Fruit fly (Drosophila melanogaster) whole organism, wandering third instar larva: ENCODE measurements around the gene CG11322.

ENCODE experiments used
- Abd-B ChIP-seq: fragments of >200 bp; optimal IDR thresholded peaks from 2 replicates; lab custom pipeline; 2017; ENCODE audit warnings: missing biosample characterization, missing genetic modification characterization
- CG32264 ChIP-seq: fragments of 200-800 bp; sonication (Bioruptor generic); optimal IDR thresholded peaks from 2 replicates; lab custom pipeline; 2016; ENCODE audit warnings: missing biosample characterization, missing genetic modification characterization
- CG9705 ChIP-seq: fragments of 200-800 bp; sonication (Bioruptor generic); optimal IDR thresholded peaks from 2 replicates; lab custom pipeline; 2018; ENCODE audit warnings: missing biosample characterization, mild to moderate bottlenecking, missing genetic modification characterization
- CrebA ChIP-seq: fragments of 200-800 bp; sonication (Bioruptor generic); optimal IDR thresholded peaks from 2 replicates; lab custom pipeline; 2016; ENCODE audit warnings: missing biosample characterization, mild to moderate bottlenecking, missing genetic modification characterization, borderline replicate concordance
- Dfd ChIP-seq: fragments of >200 bp; optimal IDR thresholded peaks from 2 replicates; lab custom pipeline; 2017; ENCODE audit warnings: missing biosample characterization, missing genetic modification characterization
- Dif ChIP-seq: fragments of 200-275, 200-300 bp; sonication (Bioruptor generic); optimal IDR thresholded peaks from 2 replicates; lab custom pipeline; 2018; ENCODE audit warnings: missing biosample characterization, missing genetic modification characterization; ENCODE audit not compliant: partially characterized antibody
- GATAd ChIP-seq: sonication (Bioruptor generic); optimal IDR thresholded peaks from 2 replicates; lab custom pipeline; 2016; ENCODE audit warnings: missing biosample characterization, missing genetic modification characterization
- HLH106 ChIP-seq: fragments of 200-800 bp; optimal IDR thresholded peaks from 3 replicates; lab custom pipeline; 2019; ENCODE audit warnings: missing biosample characterization, mild to moderate bottlenecking, missing genetic modification characterization, moderate library complexity
- Hnf4 ChIP-seq: fragments of 200-800 bp; sonication (Bioruptor generic); optimal IDR thresholded peaks from 2 replicates; lab custom pipeline; 2016; ENCODE audit warnings: missing biosample characterization, mild to moderate bottlenecking, missing genetic modification characterization
- Hr78 ChIP-seq: fragments of >200 bp; optimal IDR thresholded peaks from 2 replicates; lab custom pipeline; 2017; ENCODE audit warnings: missing biosample characterization, missing genetic modification characterization
- Hr83 ChIP-seq: fragments of 200-300 bp; sonication (Bioruptor generic); optimal IDR thresholded peaks from 2 replicates; lab custom pipeline; 2016; ENCODE audit warnings: missing biosample characterization, mild to moderate bottlenecking, missing genetic modification characterization, moderate library complexity; ENCODE audit not compliant: poor library complexity, severe bottlenecking
- Jra ChIP-seq: sonication (Bioruptor generic); optimal IDR thresholded peaks from 2 replicates; lab custom pipeline; 2016; ENCODE audit warnings: missing biosample characterization, missing genetic modification characterization
- OdsH ChIP-seq: fragments of 200-800 bp; sonication (Bioruptor generic); optimal IDR thresholded peaks from 2 replicates; lab custom pipeline; 2016; ENCODE audit warnings: missing biosample characterization, mild to moderate bottlenecking, missing genetic modification characterization
- Sp1 ChIP-seq: fragments of 200-800 bp; sonication (Bioruptor generic); optimal IDR thresholded peaks from 3 replicates; lab custom pipeline; 2019; ENCODE audit warnings: missing biosample characterization, mild to moderate bottlenecking, missing genetic modification characterization, moderate library complexity
- br ChIP-seq: fragments of 200-800 bp; sonication (Bioruptor generic); optimal IDR thresholded peaks from 2 replicates; lab custom pipeline; 2016; ENCODE audit warnings: missing biosample characterization, missing genetic modification characterization
- brk ChIP-seq: fragments of 200-800 bp; sonication (Bioruptor generic); optimal IDR thresholded peaks from 2 replicates; lab custom pipeline; 2016; ENCODE audit warnings: missing biosample characterization, mild to moderate bottlenecking, missing genetic modification characterization
- dl ChIP-seq, 2 experiments: fragments of 175-275, 200-275 bp in 1 of 2; fragments of 200-275 bp in 1 of 2; sonication (Bioruptor generic); optimal IDR thresholded peaks; lab custom pipeline; 2018; ENCODE audit warnings: mild to moderate bottlenecking in 2 of 2, missing biosample characterization in 2 of 2, missing genetic modification characterization in 2 of 2, moderate library complexity in 2 of 2; ENCODE audit not compliant: partially characterized antibody in 2 of 2, insufficient read depth in 1 of 2
- dmrt93B ChIP-seq: fragments of 200-800 bp; sonication (Bioruptor generic); optimal IDR thresholded peaks from 2 replicates; lab custom pipeline; 2018; ENCODE audit warnings: missing biosample characterization, mild to moderate bottlenecking, missing genetic modification characterization
- dsf ChIP-seq: sonication (Bioruptor generic); optimal IDR thresholded peaks from 2 replicates; lab custom pipeline; 2016; ENCODE audit warnings: missing biosample characterization, missing genetic modification characterization, borderline replicate concordance
- foxo ChIP-seq, 2 experiments: fragments of 200-800 bp; sonication (Bioruptor generic); optimal IDR thresholded peaks; 2 replicates in 1 of 2; 3 replicates in 1 of 2; lab custom pipeline; 2016 to 2017; ENCODE audit warnings: missing biosample characterization in 2 of 2, missing genetic modification characterization in 2 of 2
- fru ChIP-seq: fragments of 200-800 bp; sonication (Bioruptor generic); optimal IDR thresholded peaks from 3 replicates; lab custom pipeline; 2016; ENCODE audit warnings: missing biosample characterization, mild to moderate bottlenecking, missing genetic modification characterization
- h ChIP-seq: fragments of 200-800 bp; sonication (Bioruptor generic); optimal IDR thresholded peaks from 3 replicates; lab custom pipeline; 2016; ENCODE audit warnings: missing biosample characterization, mild to moderate bottlenecking, missing genetic modification characterization
- lola ChIP-seq: fragments of >200 bp; optimal IDR thresholded peaks from 2 replicates; lab custom pipeline; 2017; ENCODE audit warnings: missing biosample characterization, missing genetic modification characterization
- pan ChIP-seq: fragments of >200 bp; optimal IDR thresholded peaks from 2 replicates; lab custom pipeline; 2017
- psq ChIP-seq: fragments of 200-800 bp; sonication (Bioruptor generic); optimal IDR thresholded peaks from 3 replicates; lab custom pipeline; 2017; ENCODE audit warnings: missing biosample characterization, mild to moderate bottlenecking, missing genetic modification characterization, moderate library complexity
- rgr ChIP-seq: fragments of 200-800 bp; sonication (Bioruptor generic); optimal IDR thresholded peaks from 3 replicates; lab custom pipeline; 2016; ENCODE audit warnings: missing biosample characterization, mild to moderate bottlenecking, missing genetic modification characterization
- sage ChIP-seq: fragments of 200-800 bp; sonication (Bioruptor generic); optimal IDR thresholded peaks from 2 replicates; lab custom pipeline; 2016; ENCODE audit warnings: missing biosample characterization, mild to moderate bottlenecking, missing genetic modification characterization
- tai ChIP-seq: sonication (Bioruptor generic); optimal IDR thresholded peaks from 2 replicates; lab custom pipeline; 2016; ENCODE audit warnings: missing biosample characterization, missing genetic modification characterization

CG11322 gene

dm6 chr2L:6773645-6774044, 14.2 kb upstream of the CG11322 start, which contains the start of gene CG17378:
CG17378 (plus strand) TSS chr2L:6774041.
- TF ChIP-seq tai (GFP tag; lab: Kevin White, UChicago) (no peak), fru (GFP tag; lab: Kevin White, UChicago) (peak; percentile 39)

DNA sequence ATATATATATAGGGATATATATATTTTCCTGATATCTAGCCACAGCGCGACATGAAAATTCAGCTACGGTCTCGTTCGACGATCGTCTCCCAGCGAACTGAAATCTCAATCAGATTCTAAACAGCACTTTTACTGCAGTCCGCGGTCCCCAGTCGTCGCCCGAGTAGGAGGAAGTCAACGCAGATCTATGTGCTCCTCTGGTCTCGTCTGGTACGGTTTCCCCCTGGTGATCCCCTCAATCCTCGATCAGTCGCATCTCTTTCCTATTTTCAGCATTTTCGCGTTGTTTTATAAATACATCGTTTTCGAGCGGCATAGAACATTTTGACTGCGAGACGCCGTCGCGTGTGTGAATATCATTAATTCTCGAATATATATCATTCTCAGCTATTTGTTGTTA, 13.2 kb upstream of the CG11322 start, which contains the start of gene LUBEL:
LUBEL (minus strand) TSS at position 101 of the 400 bp plus-strand sequence.
- TF ChIP-seq Hr78 (GFP tag; lab: Kevin White, UChicago) (no peak), pan (lab: Kevin White, UChicago) (no peak), dsf (GFP tag; lab: Kevin White, UChicago) (no peak), GATAd (GFP tag; lab: Kevin White, UChicago) (no peak), lola (GFP tag; lab: Kevin White, UChicago) (no peak), psq (no peak), CG32264 (GFP tag; lab: Kevin White, UChicago) (no peak), Jra (GFP tag; lab: Kevin White, UChicago) (no peak), CrebA (GFP tag; lab: Kevin White, UChicago) (no peak), brk (GFP tag; lab: Kevin White, UChicago) (no peak), rgr (GFP tag; lab: Kevin White, UChicago) (no peak), h (GFP tag; lab: Kevin White, UChicago) (no peak), HLH106 (tag; lab: Kevin White, UChicago) (no peak), Dfd (GFP tag; lab: Kevin White, UChicago) (no peak), Sp1 (no peak), Hnf4 (GFP tag; lab: Kevin White, UChicago) (no peak), dl (GFP tag; optimal IDR thresholded peaks at IDR 0.05; lab: Kevin White, UChicago; ENCODE audit: insufficient read depth in 1 of 2, partially characterized antibody in 2 of 2) (no peak), Dif (GFP tag; lab: Kevin White, UChicago) (no peak), br (no peak), fru (GFP tag; lab: Kevin White, UChicago) (no peak)

DNA sequence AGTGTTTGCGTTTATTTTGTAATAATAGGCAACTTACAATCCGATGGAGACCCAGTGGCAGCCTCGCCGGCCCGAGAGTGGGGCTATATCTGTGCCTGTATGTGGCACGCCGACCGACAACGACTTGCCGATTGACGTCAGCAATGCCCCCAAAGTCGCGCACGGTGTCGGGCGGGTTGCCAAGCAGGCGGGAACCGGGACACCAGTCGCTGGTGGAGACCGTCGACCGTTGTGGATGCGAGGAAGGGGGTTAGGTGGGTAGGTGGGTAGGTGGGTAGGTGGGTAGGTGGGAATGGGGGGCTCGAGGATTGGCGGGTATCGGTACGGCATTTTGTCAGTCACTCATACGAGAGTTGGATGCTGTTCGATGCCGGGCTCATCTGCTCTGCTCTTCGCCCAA, 8.4 kb downstream of the CG11322 start:
- TF ChIP-seq psq (no peak), fru (GFP tag; lab: Kevin White, UChicago) (no peak), tai (GFP tag; lab: Kevin White, UChicago) (no peak), foxo (GFP tag; optimal IDR thresholded peaks at IDR 0.05; lab: Kevin White, UChicago) (no peak), GATAd (GFP tag; lab: Kevin White, UChicago) (no peak), CG9705 (no peak), OdsH (GFP tag; lab: Kevin White, UChicago) (no peak), dsf (GFP tag; lab: Kevin White, UChicago) (no peak)

dm6 chr2L:6747814-6748213, 11.6 kb downstream of the CG11322 start, which contains the start of gene CG44271:
CG44271 (minus strand) TSS chr2L:6747914.
- TF ChIP-seq sage (GFP tag; lab: Kevin White, UChicago), result no peak
- TF ChIP-seq Abd-B (GFP tag; lab: Kevin White, UChicago), result no peak
- TF ChIP-seq Hr83 (GFP tag; lab: Kevin White, UChicago), result no peak
- no peak for TF ChIP-seq Hr78 (GFP tag; lab: Kevin White, UChicago)
- no peak for TF ChIP-seq dmrt93B (GFP tag; lab: Kevin White, UChicago)

DNA sequence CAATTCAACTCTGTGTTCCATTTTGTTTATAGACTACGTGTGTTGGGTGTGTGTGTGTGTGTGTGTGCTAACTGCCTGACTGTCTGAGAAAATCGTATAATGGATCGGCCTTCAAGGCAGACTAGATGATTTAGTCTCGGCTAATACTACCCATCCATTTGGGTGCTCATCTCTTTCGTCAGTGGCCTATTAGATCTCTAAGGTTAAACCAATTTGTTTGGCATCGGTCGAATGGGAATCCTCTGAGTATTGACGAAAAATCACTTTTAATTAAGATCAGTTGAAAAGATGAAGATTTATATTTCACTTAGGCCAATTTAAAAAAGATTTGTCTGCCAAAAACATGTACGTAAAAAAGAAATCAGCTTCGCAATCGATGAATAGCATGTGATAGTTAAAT, 13.9 kb downstream of the CG11322 start, which contains the start of gene CG31910:
CG31910 (minus strand) TSS at position 101 of the 400 bp plus-strand sequence.
- no peak for TF ChIP-seq Abd-B (GFP tag; lab: Kevin White, UChicago)
- no peak for TF ChIP-seq CrebA (GFP tag; lab: Kevin White, UChicago)
- no peak for TF ChIP-seq Hnf4 (GFP tag; lab: Kevin White, UChicago)
- TF ChIP-seq fru (GFP tag; lab: Kevin White, UChicago), result no peak
- TF ChIP-seq, all 38 proteins: peak for 0
